Worm (Caenorhabditis elegans) whole organism, L4/young adult: ENCODE results near the gene mans-4.

Experiments
- W03F9.2 ChIP-seq: fragments of 150-350 bp; optimal IDR thresholded peaks from 2 replicates; lab custom pipeline; 2014; ENCODE audit warnings: missing biosample characterization, missing genetic modification characterization
- dao-5 ChIP-seq: sonication (generic microtip); optimal IDR thresholded peaks from 2 replicates; lab custom pipeline; 2016; ENCODE audit warnings: missing genotype, missing genetic modification characterization, moderate library complexity, missing compliant biosample characterization

DNA sequence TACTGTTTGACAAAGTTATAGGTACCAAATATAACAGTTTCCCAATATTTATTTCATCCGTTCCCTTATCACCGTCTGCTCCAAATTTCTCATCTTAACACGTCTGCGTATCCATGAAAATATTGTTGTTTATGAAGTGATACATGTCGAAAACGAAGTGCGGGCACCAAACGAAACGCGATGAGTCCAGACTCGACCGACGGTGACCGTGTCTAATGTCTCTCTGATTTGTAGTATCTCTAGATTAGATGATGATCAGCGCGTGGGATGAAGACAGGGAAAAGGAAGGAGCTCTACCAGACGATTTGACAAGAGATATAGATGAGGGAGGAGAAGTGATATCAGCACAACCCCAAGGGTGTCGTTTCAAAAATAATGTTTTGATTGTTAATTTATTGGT is 1.8 kb upstream of the mans-4 start:
- TF ChIP-seq dao-5 (tag; lab: Kevin White, UChicago) (no peak), W03F9.2 (tag; lab: Kevin White, UChicago) (no peak)
